Worm (Caenorhabditis elegans) whole organism, L3 larva: ENCODE data around the gene C32B5.7.

ENCODE experiments used
- R02D3.7 ChIP-seq: fragments of 150-350 bp; optimal IDR thresholded peaks from 2 replicates; lab custom pipeline; 2014; ENCODE audit warnings: missing biosample characterization, missing genetic modification characterization
- ZK546.5 ChIP-seq: sonication (generic microtip); optimal IDR thresholded peaks from 2 replicates; lab custom pipeline; 2017; ENCODE audit warnings: missing biosample characterization, missing genetic modification characterization
- aly-2 ChIP-seq: fragments of 150-350 bp; optimal IDR thresholded peaks from 2 replicates; lab custom pipeline; 2014; ENCODE audit warnings: missing biosample characterization, missing genetic modification characterization
- ama-1 ChIP-seq: fragments of 150-350 bp; optimal IDR thresholded peaks from 2 replicates; lab custom pipeline; 2018
- ceh-28 ChIP-seq: fragments of 150-350 bp; optimal IDR thresholded peaks from 2 replicates; lab custom pipeline; 2014; ENCODE audit warnings: missing biosample characterization, missing genetic modification reagents, missing genetic modification characterization
- egl-27 ChIP-seq: sonication (generic microtip); optimal IDR thresholded peaks from 4 replicates; lab custom pipeline; 2017; ENCODE audit warnings: missing biosample characterization, missing genetic modification reagents, missing genetic modification characterization
- egl-5 ChIP-seq: fragments of 150-350 bp; optimal IDR thresholded peaks from 2 replicates; lab custom pipeline; 2017; ENCODE audit warnings: missing biosample characterization, missing genetic modification reagents, missing genetic modification characterization, inconsistent platforms
- elt-1 ChIP-seq: fragments of 150-350 bp; optimal IDR thresholded peaks from 2 replicates; lab custom pipeline; 2014; ENCODE audit warnings: missing biosample characterization, missing genetic modification characterization
- elt-2 ChIP-seq: sonication (generic microtip); optimal IDR thresholded peaks from 2 replicates; lab custom pipeline; 2016; ENCODE audit warnings: missing genetic modification reagents, mild to moderate bottlenecking, missing genetic modification characterization, missing compliant biosample characterization
- elt-3 ChIP-seq, 3 experiments: fragments of 150-350 bp in 1 of 3; sonication (generic microtip) in 2 of 3; optimal IDR thresholded peaks; 2 replicates in 2 of 3; 4 replicates in 1 of 3; lab custom pipeline; 2014 to 2017; ENCODE audit warnings: missing biosample characterization in 3 of 3, missing genetic modification characterization in 3 of 3
- fkh-10 ChIP-seq: sonication (generic microtip); optimal IDR thresholded peaks from 2 replicates; lab custom pipeline; 2017; ENCODE audit warnings: missing biosample characterization, missing genetic modification reagents, missing genetic modification characterization
- fkh-2 ChIP-seq: fragments of 150-350 bp; optimal IDR thresholded peaks from 2 replicates; lab custom pipeline; 2014; ENCODE audit warnings: missing biosample characterization, missing genetic modification reagents, missing genetic modification characterization
- hmg-11 ChIP-seq: sonication (generic microtip); optimal IDR thresholded peaks from 2 replicates; lab custom pipeline; 2016; ENCODE audit warnings: missing genetic modification characterization, missing compliant biosample characterization
- lin-15B ChIP-seq: fragments of 150-350 bp; optimal IDR thresholded peaks from 2 replicates; lab custom pipeline; 2014; ENCODE audit warnings: missing biosample characterization, missing genetic modification characterization
- lin-39 ChIP-seq: fragments of 150-350 bp; optimal IDR thresholded peaks from 2 replicates; lab custom pipeline; 2018; ENCODE audit warnings: missing biosample characterization, missing genetic modification reagents, missing genetic modification characterization
- lsy-12 ChIP-seq: sonication (generic microtip); optimal IDR thresholded peaks from 2 replicates; lab custom pipeline; 2016; ENCODE audit warnings: mild to moderate bottlenecking, missing genetic modification characterization, missing compliant biosample characterization
- mdl-1 ChIP-seq: fragments of 150-350 bp; optimal IDR thresholded peaks from 2 replicates; lab custom pipeline; 2014; ENCODE audit warnings: missing biosample characterization, missing genetic modification characterization
- mml-1 ChIP-seq: fragments of 150-350 bp; sonication (generic microtip); optimal IDR thresholded peaks from 3 replicates; lab custom pipeline; 2014; ENCODE audit warnings: missing biosample characterization, missing genetic modification characterization
- nfya-1 ChIP-seq: sonication (generic microtip); optimal IDR thresholded peaks from 2 replicates; lab custom pipeline; 2017; ENCODE audit warnings: missing genetic modification characterization, mild to moderate bottlenecking, missing compliant biosample characterization, antibody characterized with exemption, moderate library complexity; ENCODE audit not compliant: insufficient read depth
- nhr-11 ChIP-seq: fragments of 150-350 bp; optimal IDR thresholded peaks from 2 replicates; lab custom pipeline; 2014; ENCODE audit warnings: missing biosample characterization, missing genetic modification characterization
- nhr-12 ChIP-seq: fragments of 150-350 bp; optimal IDR thresholded peaks from 2 replicates; lab custom pipeline; 2014; ENCODE audit warnings: missing biosample characterization, missing genetic modification characterization
- nhr-23 ChIP-seq: fragments of 150-350 bp; optimal IDR thresholded peaks from 2 replicates; lab custom pipeline; 2014; ENCODE audit warnings: missing biosample characterization, missing genetic modification reagents, missing genetic modification characterization
- nhr-237 ChIP-seq: fragments of 150-350 bp; optimal IDR thresholded peaks from 2 replicates; lab custom pipeline; 2014; ENCODE audit warnings: missing biosample characterization, missing genetic modification characterization
- nhr-25 ChIP-seq: sonication (generic microtip); optimal IDR thresholded peaks from 2 replicates; lab custom pipeline; 2017; ENCODE audit warnings: missing biosample characterization, missing genetic modification characterization
- nhr-28 ChIP-seq: fragments of 150-350 bp; optimal IDR thresholded peaks from 2 replicates; lab custom pipeline; 2014; ENCODE audit warnings: missing biosample characterization, missing genetic modification characterization
- nhr-43 ChIP-seq: sonication (generic microtip); optimal IDR thresholded peaks from 2 replicates; lab custom pipeline; 2016; ENCODE audit warnings: mild to moderate bottlenecking, missing genetic modification characterization, missing compliant biosample characterization; ENCODE audit not compliant: poor library complexity, severe bottlenecking
- nhr-76 ChIP-seq: fragments of 150-350 bp; sonication (generic microtip); optimal IDR thresholded peaks from 5 replicates; lab custom pipeline; 2014; ENCODE audit warnings: missing biosample characterization, missing genetic modification characterization
- nhr-77 ChIP-seq: fragments of 150-350 bp; optimal IDR thresholded peaks from 2 replicates; lab custom pipeline; 2014; ENCODE audit warnings: missing biosample characterization, missing genetic modification characterization
- sea-2 ChIP-seq: fragments of 150-350 bp; sonication (generic microtip); optimal IDR thresholded peaks from 4 replicates; lab custom pipeline; 2014; ENCODE audit warnings: missing biosample characterization, missing genetic modification reagents, missing genetic modification characterization
- snpc-4 ChIP-seq: fragments of 150-350 bp; optimal IDR thresholded peaks from 2 replicates; lab custom pipeline; 2014; ENCODE audit warnings: missing biosample characterization, missing genetic modification characterization
- tbx-2 ChIP-seq: sonication (generic microtip); optimal IDR thresholded peaks from 2 replicates; lab custom pipeline; 2016; ENCODE audit warnings: mild to moderate bottlenecking, missing genetic modification characterization, missing compliant biosample characterization
- unc-62 ChIP-seq: fragments of 150-350 bp; sonication (generic microtip); optimal IDR thresholded peaks from 4 replicates; lab custom pipeline; 2014; ENCODE audit warnings: missing biosample characterization, missing genetic modification reagents, missing genetic modification characterization
- zag-1 ChIP-seq: fragments of 150-350 bp; optimal IDR thresholded peaks from 2 replicates; lab custom pipeline; 2014; ENCODE audit warnings: missing biosample characterization, missing genetic modification characterization
- ztf-11 ChIP-seq: fragments of 150-350 bp; optimal IDR thresholded peaks from 2 replicates; lab custom pipeline; 2014; ENCODE audit warnings: missing biosample characterization, missing genetic modification characterization
- ztf-4 ChIP-seq: fragments of 150-350 bp; optimal IDR thresholded peaks from 2 replicates; lab custom pipeline; 2014; ENCODE audit warnings: missing biosample characterization, missing genetic modification characterization

The C32B5.7 gene

ce11 chrII:948091-948490 lies 12.2 kb upstream of the C32B5.7 start, which contains the start of gene fbxc-32:
fbxc-32 (minus strand) TSS chrII:948191.
- TF ChIP-seq snpc-4 (tag; lab: Kevin White, UChicago) (no peak), hmg-11 (tag; lab: Kevin White, UChicago) (no peak), R02D3.7 (tag; lab: Kevin White, UChicago) (no peak), nhr-28 (tag; lab: Kevin White, UChicago) (no peak), nhr-76 (tag; lab: Kevin White, UChicago) (no peak), sea-2 (GFP tag; lab: Kevin White, UChicago) (no peak), egl-27 (tag; lab: Kevin White, UChicago) (no peak)

ce11 chrII:950374-950773 lies 10.0 kb upstream of the C32B5.7 start:
- TF ChIP-seq lin-39: no peak
- no peak for TF ChIP-seq hmg-11 (tag; lab: Kevin White, UChicago)
- no peak for TF ChIP-seq tbx-2
- no peak for TF ChIP-seq aly-2 (tag; lab: Kevin White, UChicago)
- TF ChIP-seq nhr-43 (tag; lab: Kevin White, UChicago): no peak
- TF ChIP-seq fkh-2: no peak
- TF ChIP-seq fkh-10: no peak
- no peak for TF ChIP-seq nhr-77
- no peak for TF ChIP-seq mml-1 (tag; lab: Kevin White, UChicago)
- TF ChIP-seq ama-1 (lab: Kevin White, UChicago): no peak
- TF ChIP-seq zag-1 (tag; lab: Kevin White, UChicago): no peak
- no peak for TF ChIP-seq sea-2 (GFP tag; lab: Kevin White, UChicago)
- TF ChIP-seq unc-62 (GFP tag; lab: Kevin White, UChicago): no peak
- TF ChIP-seq snpc-4 (tag; lab: Kevin White, UChicago): no peak
- TF ChIP-seq nhr-12 (tag; lab: Kevin White, UChicago): no peak
- TF ChIP-seq nhr-23 (tag; lab: Kevin White, UChicago): no peak

- TF ChIP-seq hmg-11 (tag; lab: Kevin White, UChicago) (no peak), mml-1 (tag; lab: Kevin White, UChicago) (no peak), ztf-4 (tag; lab: Kevin White, UChicago) (no peak), nfya-1 (tag; lab: Kevin White, UChicago) (no peak), nhr-25 (tag; lab: Kevin White, UChicago) (no peak), ama-1 (lab: Kevin White, UChicago) (no peak), fkh-10 (no peak), lsy-12 (tag; lab: Kevin White, UChicago) (no peak), egl-5 (tag; lab: Kevin White, UChicago) (no peak), mdl-1 (no peak), nhr-43 (tag; lab: Kevin White, UChicago) (no peak), aly-2 (tag; lab: Kevin White, UChicago) (no peak), R02D3.7 (tag; lab: Kevin White, UChicago) (no peak), elt-3 (tag; optimal IDR thresholded peaks at IDR 0.05; lab: Kevin White, UChicago) (no peak), elt-1 (tag; lab: Kevin White, UChicago) (no peak), ztf-11 (tag; lab: Kevin White, UChicago) (no peak), fkh-2 (no peak), ceh-28 (tag; lab: Kevin White, UChicago) (no peak)
These were observed 7.3 kb upstream of the C32B5.7 start for ce11 chrII:953052-953451.

ce11 chrII:954626-955025 lies 5.7 kb upstream of the C32B5.7 start, which contains the start of gene fbxc-7:
fbxc-7 (plus strand) TSS chrII:954926.
- TF ChIP-seq elt-2 (tag; lab: Kevin White, UChicago): peak; percentile 26
- TF ChIP-seq, all 47 proteins: peak for 1; not testable (repeated sequence) for 46

ce11 chrII:958618-959017 lies 1.7 kb upstream of the C32B5.7 start, which contains the start of gene sdz-4:
sdz-4 (plus strand) TSS chrII:958918.
- TF ChIP-seq lin-15B (tag; lab: Kevin White, UChicago) (no peak), nhr-237 (tag; lab: Kevin White, UChicago) (no peak), ceh-28 (tag; lab: Kevin White, UChicago) (no peak), ztf-11 (tag; lab: Kevin White, UChicago) (no peak), nhr-11 (tag; lab: Kevin White, UChicago) (no peak), ZK546.5 (tag; lab: Kevin White, UChicago) (no peak)
